Worm (Caenorhabditis elegans) whole organism, L1 larva: ENCODE results near the gene nhr-137.

Source experiments
- C04F5.9 ChIP-seq: sonication (generic microtip); optimal IDR thresholded peaks from 2 replicates; lab custom pipeline; 2016; ENCODE audit warnings: missing genetic modification characterization, missing compliant biosample characterization
- F16B12.6 ChIP-seq: fragments of 150-350 bp; optimal IDR thresholded peaks from 2 replicates; lab custom pipeline; 2014; ENCODE audit warnings: missing biosample characterization, missing genetic modification characterization
- aha-1 ChIP-seq: fragments of 150-350 bp; optimal IDR thresholded peaks from 2 replicates; lab custom pipeline; 2014; ENCODE audit warnings: missing biosample characterization, missing genetic modification characterization
- aly-2 ChIP-seq: fragments of 150-350 bp; optimal IDR thresholded peaks from 2 replicates; lab custom pipeline; 2014; ENCODE audit warnings: missing biosample characterization, missing genetic modification characterization
- blmp-1 ChIP-seq: fragments of 150-350 bp; optimal IDR thresholded peaks from 2 replicates; lab custom pipeline; 2014; ENCODE audit warnings: missing biosample characterization, missing genetic modification characterization
- ceh-82 ChIP-seq, 3 experiments: fragments of 150-350 bp in 1 of 3; sonication (generic microtip) in 2 of 3; optimal IDR thresholded peaks; 2 replicates each; lab custom pipeline; 2014 to 2017; ENCODE audit warnings: missing biosample characterization in 3 of 3, missing genetic modification characterization in 3 of 3
- ceh-90 ChIP-seq: sonication (generic microtip); optimal IDR thresholded peaks from 2 replicates; lab custom pipeline; 2016; ENCODE audit warnings: missing genetic modification characterization, missing compliant biosample characterization
- ces-1 ChIP-seq: fragments of 150-350 bp; optimal IDR thresholded peaks from 2 replicates; lab custom pipeline; 2014; ENCODE audit warnings: missing biosample characterization, missing genetic modification reagents, missing genetic modification characterization
- dpl-1 ChIP-seq, 3 experiments: fragments of 150-350 bp in 2 of 3; sonication (generic microtip) in 1 of 3; optimal IDR thresholded peaks; 2 replicates each; lab custom pipeline; 2014 to 2017; ENCODE audit warnings: missing biosample characterization in 3 of 3, missing genetic modification characterization in 3 of 3, missing genetic modification reagents in 3 of 3
- efl-1 ChIP-seq, 4 experiments: fragments of 150-350 bp; optimal IDR thresholded peaks in 3 of 4; peaks in 1 of 4; 1 replicate in 1 of 4; 2 replicates in 3 of 4; lab custom pipeline; 2014; ENCODE audit warnings: missing biosample characterization in 2 of 4, missing genetic modification characterization in 2 of 4, missing genetic modification reagents in 2 of 4
- efl-3 ChIP-seq: fragments of 200-800 bp; sonication (Bioruptor generic); optimal IDR thresholded peaks from 2 replicates; lab custom pipeline; 2018; ENCODE audit warnings: mild to moderate bottlenecking, missing genetic modification characterization, missing compliant biosample characterization
- elt-2 ChIP-seq: sonication (generic microtip); optimal IDR thresholded peaks from 2 replicates; lab custom pipeline; 2016; ENCODE audit warnings: missing genetic modification characterization, mild to moderate bottlenecking, inconsistent platforms, missing compliant biosample characterization, missing genetic modification reagents
- elt-3 ChIP-seq, 6 experiments: fragments of 150-350 bp in 1 of 6; sonication (generic microtip); optimal IDR thresholded peaks; 2 replicates each; lab custom pipeline; 2017 to 2018; ENCODE audit warnings: missing biosample characterization in 6 of 6, missing genetic modification characterization in 6 of 6, inconsistent platforms in 1 of 6
- fos-1 ChIP-seq: fragments of 150-350 bp; optimal IDR thresholded peaks from 2 replicates; lab custom pipeline; 2014; ENCODE audit warnings: missing biosample characterization, missing genetic modification characterization
- hlh-4 ChIP-seq: sonication (generic microtip); optimal IDR thresholded peaks from 2 replicates; lab custom pipeline; 2016; ENCODE audit warnings: mild to moderate bottlenecking, missing genetic modification characterization, missing compliant biosample characterization
- hpl-2 ChIP-seq: fragments of 150-350 bp; optimal IDR thresholded peaks from 2 replicates; lab custom pipeline; 2014; ENCODE audit warnings: missing biosample characterization, missing genetic modification reagents, missing genetic modification characterization
- isw-1 ChIP-seq: fragments of 200-800 bp; sonication (Bioruptor generic); IDR thresholded peaks from 2 replicates; pipeline ENCODE4 v1.3.6; 2022; ENCODE audit warnings: missing genetic modification characterization, missing compliant biosample characterization
- lin-13 ChIP-seq: fragments of 150-350 bp; optimal IDR thresholded peaks from 2 replicates; lab custom pipeline; 2014; ENCODE audit warnings: missing biosample characterization, missing genetic modification reagents, missing genetic modification characterization
- lin-14 ChIP-seq: fragments of 200-800 bp; sonication (Bioruptor generic); optimal IDR thresholded peaks from 2 replicates; lab custom pipeline; 2018; ENCODE audit warnings: mild to moderate bottlenecking, missing genetic modification characterization, moderate library complexity, missing compliant biosample characterization
- lir-3 ChIP-seq: sonication (generic microtip); optimal IDR thresholded peaks from 2 replicates; lab custom pipeline; 2016; ENCODE audit warnings: mild to moderate bottlenecking, missing genetic modification characterization, moderate library complexity, missing compliant biosample characterization; ENCODE audit not compliant: poor library complexity
- mep-1 ChIP-seq: fragments of 150-350 bp; optimal IDR thresholded peaks from 2 replicates; lab custom pipeline; 2014; ENCODE audit warnings: missing biosample characterization, missing genetic modification characterization
- nhr-19 ChIP-seq: fragments of 200-800 bp; sonication (Bioruptor generic); conservative IDR thresholded peaks from 2 replicates; pipeline ENCODE4 v1.3.6; 2022; ENCODE audit warnings: missing genetic modification characterization, missing compliant biosample characterization
- nhr-76 ChIP-seq: sonication (generic microtip); optimal IDR thresholded peaks from 2 replicates; lab custom pipeline; 2017; ENCODE audit warnings: missing biosample characterization, missing genetic modification characterization
- nhr-77 ChIP-seq: fragments of 150-350 bp; optimal IDR thresholded peaks from 2 replicates; lab custom pipeline; 2014; ENCODE audit warnings: missing biosample characterization, missing genetic modification characterization
- nhr-85 ChIP-seq: sonication (generic microtip); peaks from one replicate; lab custom pipeline; 2016; ENCODE audit warnings: missing genetic modification characterization, inconsistent platforms, missing compliant biosample characterization
- rnt-1 ChIP-seq: sonication (generic microtip); optimal IDR thresholded peaks from 2 replicates; lab custom pipeline; 2016; ENCODE audit warnings: mild to moderate bottlenecking, missing genetic modification characterization, moderate library complexity, missing compliant biosample characterization
- skn-1 ChIP-seq: fragments of 150-350 bp; optimal IDR thresholded peaks from 2 replicates; lab custom pipeline; 2014; ENCODE audit warnings: missing biosample characterization, missing genetic modification characterization
- sptf-1 ChIP-seq: fragments of 150-350 bp; optimal IDR thresholded peaks from 2 replicates; lab custom pipeline; 2014; ENCODE audit warnings: missing biosample characterization, missing genetic modification characterization
- sup-37 ChIP-seq: fragments of 200-800 bp; sonication (Bioruptor generic); optimal IDR thresholded peaks from 2 replicates; lab custom pipeline; 2018; ENCODE audit warnings: mild to moderate bottlenecking, missing genetic modification characterization, missing compliant biosample characterization
- tbx-2 ChIP-seq: sonication (generic microtip); optimal IDR thresholded peaks from 2 replicates; lab custom pipeline; 2016; ENCODE audit warnings: missing genetic modification characterization, missing compliant biosample characterization
- tlp-1 ChIP-seq: fragments of 150-350 bp; optimal IDR thresholded peaks from 2 replicates; lab custom pipeline; 2014; ENCODE audit warnings: missing biosample characterization, missing genetic modification characterization
- unc-62 ChIP-seq: fragments of 150-350 bp; optimal IDR thresholded peaks from 2 replicates; lab custom pipeline; 2014; ENCODE audit warnings: missing biosample characterization, missing genetic modification reagents, missing genetic modification characterization
- unc-86 ChIP-seq: sonication (generic microtip); optimal IDR thresholded peaks from 2 replicates; lab custom pipeline; 2016; ENCODE audit warnings: missing genetic modification characterization, missing compliant biosample characterization
- unc-98 ChIP-seq: fragments of 200-800 bp; sonication (Bioruptor generic); IDR thresholded peaks from 2 replicates; pipeline ENCODE4 v1.3.6; 2022; ENCODE audit warnings: missing genetic modification characterization, missing compliant biosample characterization

The nhr-137 gene

DNA sequence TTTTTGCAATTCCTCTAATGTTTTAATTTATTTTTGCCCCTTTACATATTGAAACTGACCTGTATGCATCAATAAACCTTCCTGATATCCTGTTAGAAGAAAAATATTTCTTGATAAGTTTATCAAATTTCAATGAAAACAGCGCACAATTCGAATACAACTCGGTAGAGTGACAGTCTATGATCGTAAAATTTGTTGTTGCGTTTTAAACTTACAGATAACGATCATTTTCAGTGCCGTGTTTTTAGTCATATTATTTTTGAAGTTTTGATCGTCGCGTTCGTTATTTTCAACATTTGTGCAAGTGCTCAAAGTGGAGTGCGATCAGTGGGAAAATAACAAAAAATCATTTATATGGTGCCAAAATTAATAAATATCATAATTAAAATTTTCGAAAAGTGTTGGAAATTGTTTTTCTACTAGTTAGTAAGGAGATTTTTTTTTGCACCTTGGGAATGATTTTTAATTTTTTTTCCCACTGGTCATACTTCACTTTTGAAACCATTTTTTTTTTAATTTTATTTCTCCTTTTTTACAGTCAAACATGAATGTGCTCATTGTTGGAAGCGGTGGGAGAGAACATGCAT is 5.6 kb upstream of the nhr-137 start, which contains the start of gene F38B6.4:
Gene F38B6.4, plus strand, starts transcription at position 537 of the 587 bp plus-strand sequence.
- TF ChIP-seq lir-3 (tag; lab: Kevin White, UChicago) (no peak), elt-2 (tag; lab: Kevin White, UChicago) (peak; percentile 18)
- TF ChIP-seq, all 84 proteins: peak for 1

DNA sequence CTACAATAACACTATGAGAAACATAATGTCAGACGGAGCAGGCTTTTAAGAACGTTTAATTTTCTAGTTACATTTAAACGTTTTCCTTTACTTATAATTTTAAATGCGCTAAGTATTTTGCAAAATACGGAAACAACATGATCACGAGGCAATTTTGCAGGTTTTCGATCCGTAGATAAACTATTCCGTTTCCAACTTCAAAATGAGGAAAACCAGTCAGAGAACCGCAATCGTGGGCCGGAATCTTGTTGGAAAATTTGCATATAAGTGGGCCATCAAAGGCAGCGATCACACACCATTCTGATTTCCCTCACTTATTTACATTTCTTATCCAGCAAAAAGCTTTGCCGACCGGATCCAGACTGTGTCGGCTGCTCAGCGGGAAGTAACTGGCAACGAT is 3.7 kb upstream of the nhr-137 start, which contains the start of gene col-172:
Gene col-172, plus strand, starts transcription at position 301 of the 400 bp plus-strand sequence.
- TF ChIP-seq lin-13 (no peak), hpl-2 (no peak), mep-1 (tag; lab: Kevin White, UChicago) (no peak), fos-1 (no peak), nhr-77 (tag; lab: Kevin White, UChicago) (no peak), nhr-19 (GFP tag; lab: Robert Waterston, UW) (no peak), tlp-1 (tag; lab: Kevin White, UChicago) (no peak), unc-98 (no peak), C04F5.9 (tag; lab: Kevin White, UChicago) (no peak), hlh-4 (tag; lab: Kevin White, UChicago) (no peak), ceh-82 (tag; optimal IDR thresholded peaks at IDR 0.05; lab: Kevin White, UChicago) (no peak), aly-2 (tag; lab: Kevin White, UChicago) (no peak)

DNA sequence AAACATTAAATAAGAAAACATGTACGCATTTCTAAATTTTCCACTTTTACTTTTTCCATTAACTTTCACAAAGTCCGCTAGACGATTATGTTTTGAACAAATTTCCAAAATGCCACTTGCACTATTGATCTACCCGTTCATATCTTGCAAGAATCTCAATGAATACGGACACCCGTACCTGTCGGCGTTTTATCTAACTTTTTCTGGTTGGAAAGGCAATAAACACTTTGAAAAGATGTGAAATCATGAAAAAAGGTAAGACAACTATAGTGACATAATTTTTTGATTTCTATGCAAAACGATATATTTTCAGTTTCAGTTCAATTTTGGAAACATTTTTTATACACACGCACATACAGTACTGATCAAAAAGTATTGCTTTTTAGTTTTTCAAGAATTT is 2.9 kb upstream of the nhr-137 start:
- peak; percentile 44 for TF ChIP-seq blmp-1 (tag; lab: Kevin White, UChicago)
- TF ChIP-seq ces-1: no peak
- TF ChIP-seq tbx-2 (tag; lab: Kevin White, UChicago): no peak
- TF ChIP-seq dpl-1 (GFP tag; optimal IDR thresholded peaks at IDR 0.05; lab: Kevin White, UChicago): no peak
- no peak for TF ChIP-seq nhr-76 (tag; lab: Kevin White, UChicago)
- peak; percentile 48 for TF ChIP-seq nhr-85
- no peak for TF ChIP-seq lir-3 (tag; lab: Kevin White, UChicago)
- no peak for TF ChIP-seq nhr-77 (tag; lab: Kevin White, UChicago)
- TF ChIP-seq nhr-19 (GFP tag; lab: Robert Waterston, UW): no peak
- no peak for TF ChIP-seq isw-1 (GFP tag; lab: Robert Waterston, UW)
- TF ChIP-seq elt-3 (tag; optimal IDR thresholded peaks at IDR 0.05; lab: Kevin White, UChicago): no peak
- no peak for TF ChIP-seq F16B12.6 (tag; lab: Kevin White, UChicago)
- TF ChIP-seq sptf-1: no peak
- no peak for TF ChIP-seq ceh-90
- TF ChIP-seq skn-1 (tag; lab: Kevin White, UChicago): no peak
- TF ChIP-seq unc-86 (tag; lab: Kevin White, UChicago): no peak
- TF ChIP-seq efl-1 (optimal IDR thresholded peaks at IDR 0.05; lab: Kevin White, UChicago): no peak
- TF ChIP-seq efl-1 (GFP tag; optimal IDR thresholded peaks at IDR 0.05 in 1 of 2; lab: Kevin White, UChicago): peak in 1 of 2 experiments; percentile 6
- TF ChIP-seq lin-14: peak; percentile 17
- TF ChIP-seq aha-1 (tag; lab: Kevin White, UChicago): no peak
- TF ChIP-seq unc-62 (GFP tag; lab: Kevin White, UChicago): no peak
- TF ChIP-seq efl-3 (GFP tag; lab: Kevin White, UChicago): no peak
- no peak for TF ChIP-seq C04F5.9 (tag; lab: Kevin White, UChicago)
- TF ChIP-seq mep-1 (tag; lab: Kevin White, UChicago): no peak
- TF ChIP-seq hpl-2: no peak
- no peak for TF ChIP-seq rnt-1 (tag; lab: Kevin White, UChicago)

DNA sequence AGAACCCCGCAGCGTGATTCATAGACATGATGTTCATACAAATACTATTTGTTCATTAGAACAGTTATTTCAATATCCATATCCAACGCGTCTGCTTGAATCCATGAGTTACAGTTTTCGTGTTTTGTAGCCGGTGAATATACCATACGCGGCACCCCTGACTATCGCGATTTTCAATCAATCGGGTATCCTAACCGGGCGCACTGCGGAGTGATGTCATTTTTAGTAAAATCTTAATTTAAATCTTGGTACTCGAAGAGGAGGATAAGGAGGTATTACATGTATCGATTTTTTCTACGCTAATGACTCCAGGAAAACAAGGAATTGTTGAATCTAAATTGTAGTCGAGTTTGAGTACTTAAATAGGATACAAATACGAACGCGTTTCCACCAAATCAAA is 555 bp upstream of the nhr-137 start:
- TF ChIP-seq nhr-85 (peak; percentile 83), sup-37 (no peak), blmp-1 (tag; lab: Kevin White, UChicago) (peak; percentile 12)
- TF ChIP-seq, all 84 proteins: peak for 2
